Worm (Caenorhabditis elegans) whole organism, mixed stage, embryonic: ENCODE results near the gene mnk-1.
A peak's percentile ranks its signal among the peaks of the same experiment; 100 is the strongest.

Source experiments
- bed-3 ChIP-seq: fragments of 200-800 bp; sonication (Bioruptor generic); optimal IDR thresholded peaks from 3 replicates; lab custom pipeline; 2018; ENCODE audit warnings: mild to moderate bottlenecking, missing genetic modification characterization, moderate library complexity, missing compliant biosample characterization
- blmp-1 ChIP-seq: fragments of 150-350 bp; optimal IDR thresholded peaks from 2 replicates; lab custom pipeline; 2014; ENCODE audit warnings: missing biosample characterization, missing genetic modification characterization
- ceh-39 ChIP-seq: fragments of 150-350 bp; optimal IDR thresholded peaks from 2 replicates; lab custom pipeline; 2014; ENCODE audit warnings: missing biosample characterization, missing genetic modification characterization
- ceh-43 ChIP-seq: fragments of 200-800 bp; sonication (Bioruptor generic); optimal IDR thresholded peaks from 2 replicates; lab custom pipeline; 2018; ENCODE audit warnings: mild to moderate bottlenecking, missing genetic modification characterization, moderate library complexity, missing compliant biosample characterization
- ceh-83 ChIP-seq: fragments of 200-800 bp; sonication (Bioruptor generic); optimal IDR thresholded peaks from 2 replicates; lab custom pipeline; 2018; ENCODE audit warnings: mild to moderate bottlenecking, missing genetic modification characterization, missing compliant biosample characterization
- ces-1 ChIP-seq: fragments of 150-350 bp; optimal IDR thresholded peaks from 2 replicates; lab custom pipeline; 2014; ENCODE audit warnings: missing biosample characterization, missing genetic modification reagents, missing genetic modification characterization
- cnd-1 ChIP-seq: fragments of 200-800 bp; sonication (Bioruptor generic); optimal IDR thresholded peaks from 2 replicates; lab custom pipeline; 2018; ENCODE audit warnings: mild to moderate bottlenecking, missing genetic modification characterization, missing compliant biosample characterization
- drap-1 ChIP-seq: fragments of 200-800 bp; sonication (Bioruptor generic); optimal IDR thresholded peaks from 3 replicates; lab custom pipeline; 2018; ENCODE audit warnings: mild to moderate bottlenecking, missing genetic modification characterization, missing compliant biosample characterization
- elt-1 ChIP-seq: sonication (generic microtip); optimal IDR thresholded peaks from 2 replicates; lab custom pipeline; 2017; ENCODE audit warnings: missing genetic modification characterization, mild to moderate bottlenecking, missing compliant biosample characterization, antibody characterized with exemption, moderate library complexity, borderline replicate concordance; ENCODE audit not compliant: insufficient read depth
- elt-3 ChIP-seq: fragments of 150-350 bp; optimal IDR thresholded peaks from 2 replicates; lab custom pipeline; 2014; ENCODE audit warnings: missing biosample characterization, missing genetic modification characterization
- flh-1 ChIP-seq: fragments of 200-800 bp; sonication (Bioruptor generic); optimal IDR thresholded peaks from 2 replicates; lab custom pipeline; 2018; ENCODE audit warnings: mild to moderate bottlenecking, missing genetic modification characterization, moderate library complexity, missing compliant biosample characterization
- ham-2 ChIP-seq: fragments of 200-800 bp; sonication (Bioruptor generic); optimal IDR thresholded peaks from 2 replicates; lab custom pipeline; 2018; ENCODE audit warnings: mild to moderate bottlenecking, missing genetic modification characterization, missing compliant biosample characterization
- hlh-1 ChIP-seq: fragments of 150-350 bp; optimal IDR thresholded peaks from 2 replicates; lab custom pipeline; 2014; ENCODE audit warnings: missing biosample characterization, missing genetic modification reagents, missing genetic modification characterization
- lin-13 ChIP-seq: fragments of 150-350 bp; optimal IDR thresholded peaks from 2 replicates; lab custom pipeline; 2014; ENCODE audit warnings: missing biosample characterization, missing genetic modification characterization
- lin-32 ChIP-seq: fragments of 200-800 bp; sonication (Bioruptor generic); optimal IDR thresholded peaks from 2 replicates; lab custom pipeline; 2018; ENCODE audit warnings: mild to moderate bottlenecking, missing genetic modification characterization, missing compliant biosample characterization
- lsy-2 ChIP-seq: fragments of 150-350 bp; optimal IDR thresholded peaks from 2 replicates; lab custom pipeline; 2014; ENCODE audit warnings: missing biosample characterization, missing genetic modification characterization
- mab-5 ChIP-seq: fragments of 150-350 bp; optimal IDR thresholded peaks from 2 replicates; lab custom pipeline; 2014; ENCODE audit warnings: missing biosample characterization, missing genetic modification characterization
- mep-1 ChIP-seq: fragments of 150-350 bp; optimal IDR thresholded peaks from 2 replicates; lab custom pipeline; 2017; ENCODE audit warnings: missing biosample characterization, missing genetic modification reagents, missing genetic modification characterization, inconsistent platforms
- nhr-2 ChIP-seq: fragments of 150-350 bp; optimal IDR thresholded peaks from 2 replicates; lab custom pipeline; 2014; ENCODE audit warnings: missing biosample characterization, missing genetic modification characterization
- nhr-237 ChIP-seq: fragments of 150-350 bp; optimal IDR thresholded peaks from 2 replicates; lab custom pipeline; 2014; ENCODE audit warnings: missing biosample characterization, missing genetic modification characterization
- nhr-28 ChIP-seq: fragments of 150-350 bp; optimal IDR thresholded peaks from 2 replicates; lab custom pipeline; 2014; ENCODE audit warnings: missing biosample characterization, missing genetic modification characterization
- nhr-76 ChIP-seq: sonication (generic microtip); optimal IDR thresholded peaks from 2 replicates; lab custom pipeline; 2017; ENCODE audit warnings: missing biosample characterization, missing genetic modification characterization
- pha-4 ChIP-seq: fragments of 150-350 bp; optimal IDR thresholded peaks from 2 replicates; lab custom pipeline; 2018; ENCODE audit warnings: missing biosample characterization, missing genetic modification reagents, missing genetic modification characterization
- sem-2 ChIP-seq: fragments of 200-800 bp; sonication (Bioruptor generic); optimal IDR thresholded peaks from 2 replicates; lab custom pipeline; 2018; ENCODE audit warnings: mild to moderate bottlenecking, missing genetic modification characterization, missing compliant biosample characterization
- snpc-4 ChIP-seq: fragments of 150-350 bp; optimal IDR thresholded peaks from 2 replicates; lab custom pipeline; 2014; ENCODE audit warnings: missing biosample characterization, missing genetic modification characterization
- sptf-1 ChIP-seq: sonication (generic microtip); optimal IDR thresholded peaks from 2 replicates; lab custom pipeline; 2017; ENCODE audit warnings: mild to moderate bottlenecking, missing genetic modification characterization, moderate library complexity, missing compliant biosample characterization
- unc-120 ChIP-seq: sonication (generic microtip); optimal IDR thresholded peaks from 2 replicates; lab custom pipeline; 2017; ENCODE audit warnings: missing genetic modification characterization, missing compliant biosample characterization; ENCODE audit not compliant: poor library complexity, severe bottlenecking
- unc-39 ChIP-seq: fragments of 150-350 bp; optimal IDR thresholded peaks from 2 replicates; lab custom pipeline; 2014; ENCODE audit warnings: missing biosample characterization, missing genetic modification characterization
- unc-62 ChIP-seq: fragments of 150-350 bp; optimal IDR thresholded peaks from 2 replicates; lab custom pipeline; 2014; ENCODE audit warnings: missing biosample characterization, missing genetic modification reagents, missing genetic modification characterization
- zip-8 ChIP-seq: fragments of 150-350 bp; optimal IDR thresholded peaks from 2 replicates; lab custom pipeline; 2014; ENCODE audit warnings: missing biosample characterization, missing genetic modification characterization
- ztf-11 ChIP-seq: fragments of 150-350 bp; optimal IDR thresholded peaks from 2 replicates; lab custom pipeline; 2014; ENCODE audit warnings: missing biosample characterization, missing genetic modification characterization

The mnk-1 gene

ce11 chrII:10563368-10563767 is 8.5 kb upstream of the mnk-1 start, which contains the start of gene cdc-48.1 (continued):
- TF ChIP-seq lin-32 (GFP tag; lab: Kevin White, UChicago) (peak; percentile 37), ceh-43 (peak; percentile 87), ztf-11 (tag; lab: Kevin White, UChicago) (peak; percentile 80), sptf-1 (tag; lab: Kevin White, UChicago) (peak; percentile 97)
- TF ChIP-seq, all 35 proteins: peak for 32

ce11 chrII:10559671-10560184 is 4.9 kb upstream of the mnk-1 start:
- no peak for TF ChIP-seq bed-3 (GFP tag; lab: Kevin White, UChicago)
- no peak for TF ChIP-seq nhr-76 (tag; lab: Kevin White, UChicago)
- no peak for TF ChIP-seq zip-8 (tag; lab: Kevin White, UChicago)
- TF ChIP-seq unc-120 (tag; lab: Kevin White, UChicago), result no peak
- TF ChIP-seq nhr-237 (tag; lab: Kevin White, UChicago), result no peak
- TF ChIP-seq unc-39 (tag; lab: Kevin White, UChicago), result no peak
- TF ChIP-seq ceh-39 (tag; lab: Kevin White, UChicago), result no peak
- no peak for TF ChIP-seq hlh-1 (tag; lab: Kevin White, UChicago)
- TF ChIP-seq drap-1 (GFP tag; lab: Kevin White, UChicago), result no peak
- TF ChIP-seq mab-5 (tag; lab: Kevin White, UChicago), result no peak
- no peak for TF ChIP-seq ces-1 (GFP tag; lab: Kevin White, UChicago)
- TF ChIP-seq lin-32 (GFP tag; lab: Kevin White, UChicago), result no peak
- TF ChIP-seq ceh-83, result no peak
- no peak for TF ChIP-seq ztf-11 (tag; lab: Kevin White, UChicago)
- TF ChIP-seq lsy-2, result no peak
- TF ChIP-seq blmp-1 (tag; lab: Kevin White, UChicago), result no peak
- no peak for TF ChIP-seq unc-62
- no peak for TF ChIP-seq cnd-1 (tag; lab: Kevin White, UChicago)

- no peak for TF ChIP-seq zip-8 (tag; lab: Kevin White, UChicago)
- TF ChIP-seq mab-5 (tag; lab: Kevin White, UChicago), result no peak
- no peak for TF ChIP-seq nhr-237 (tag; lab: Kevin White, UChicago)
- no peak for TF ChIP-seq sptf-1 (tag; lab: Kevin White, UChicago)
- no peak for TF ChIP-seq mep-1 (tag; lab: Kevin White, UChicago)
- no peak for TF ChIP-seq unc-62
- TF ChIP-seq nhr-76 (tag; lab: Kevin White, UChicago), result no peak
- TF ChIP-seq ham-2, result no peak
- no peak for TF ChIP-seq nhr-2 (tag; lab: Kevin White, UChicago)
- TF ChIP-seq ceh-39 (tag; lab: Kevin White, UChicago), result no peak
- no peak for TF ChIP-seq ceh-83
- TF ChIP-seq elt-1 (tag; lab: Kevin White, UChicago), result no peak
- no peak for TF ChIP-seq snpc-4 (tag; lab: Kevin White, UChicago)
- no peak for TF ChIP-seq lin-32 (GFP tag; lab: Kevin White, UChicago)
- TF ChIP-seq nhr-28 (tag; lab: Kevin White, UChicago), result no peak
- TF ChIP-seq cnd-1 (tag; lab: Kevin White, UChicago), result no peak
- TF ChIP-seq pha-4 (tag; lab: Kevin White, UChicago), result no peak
- TF ChIP-seq elt-3, result no peak
- TF ChIP-seq, all 35 proteins: peak for 0
Measured at ce11 chrII:10558962-10559415, 4.1 kb upstream of the mnk-1 start.

- TF ChIP-seq blmp-1 (tag; lab: Kevin White, UChicago) (no peak), ztf-11 (tag; lab: Kevin White, UChicago) (no peak), elt-1 (tag; lab: Kevin White, UChicago) (no peak), unc-62 (peak; percentile 13), hlh-1 (tag; lab: Kevin White, UChicago) (peak; percentile 85), lin-32 (GFP tag; lab: Kevin White, UChicago) (no peak), ham-2 (no peak), ces-1 (GFP tag; lab: Kevin White, UChicago) (no peak), bed-3 (GFP tag; lab: Kevin White, UChicago) (no peak), mab-5 (tag; lab: Kevin White, UChicago) (no peak), unc-120 (tag; lab: Kevin White, UChicago) (peak; percentile 85), flh-1 (no peak), nhr-76 (tag; lab: Kevin White, UChicago) (no peak)
Measured at ce11 chrII:10558345-10558744, 3.5 kb upstream of the mnk-1 start.

ce11 chrII:10557206-10557574 is 2.3 kb upstream of the mnk-1 start:
- no peak for TF ChIP-seq sem-2 (GFP tag; lab: Kevin White, UChicago)
- TF ChIP-seq lin-13 (tag; lab: Kevin White, UChicago), result no peak
- TF ChIP-seq elt-1 (tag; lab: Kevin White, UChicago), result no peak
- no peak for TF ChIP-seq nhr-76 (tag; lab: Kevin White, UChicago)
- TF ChIP-seq blmp-1 (tag; lab: Kevin White, UChicago), result no peak
- TF ChIP-seq drap-1 (GFP tag; lab: Kevin White, UChicago), result no peak
- no peak for TF ChIP-seq unc-120 (tag; lab: Kevin White, UChicago)
- no peak for TF ChIP-seq bed-3 (GFP tag; lab: Kevin White, UChicago)
- TF ChIP-seq flh-1, result no peak
- TF ChIP-seq elt-3, result no peak
- no peak for TF ChIP-seq nhr-2 (tag; lab: Kevin White, UChicago)
